Worm (Caenorhabditis elegans): ENCODE measurements around the gene nish-1.

- TF ChIP-seq hlh-30 (tag; optimal IDR thresholded peaks at IDR 0.05; ENCODE audit: insufficient read depth), result no peak
- TF ChIP-seq pha-4 (tag; optimal IDR thresholded peaks at IDR 0.05), result no peak
- peak; percentile 21 for TF ChIP-seq ceh-30 (tag; optimal IDR thresholded peaks at IDR 0.05)
- TF ChIP-seq ceh-14 (tag; optimal IDR thresholded peaks at IDR 0.05), result peak; percentile 56
- no peak for TF ChIP-seq sox-4 (tag; optimal IDR thresholded peaks at IDR 0.05)
- TF ChIP-seq ets-4 (tag; optimal IDR thresholded peaks at IDR 0.05), result peak; percentile 51
- peak; percentile 98 for TF ChIP-seq ceh-18 (tag; optimal IDR thresholded peaks at IDR 0.05)
Measured at ce11 chrIV:10821672-10822304, 42.3 kb upstream of the nish-1 start.
